Worm (Caenorhabditis elegans) whole organism, L4 larva: Measurements from ENCODE around the gene spp-5.
"Not testable (repeated sequence)": the region's sequence is repeated elsewhere in the genome, so short reads cannot be mapped to it uniquely, and the experiment has no call there.

ENCODE experiments used
- D1046.2 ChIP-seq: fragments of 200-800 bp; sonication (Bioruptor generic); IDR thresholded peaks from 2 replicates; pipeline ENCODE4 v1.3.6; 2022; ENCODE audit warnings: missing genetic modification characterization, missing compliant biosample characterization
- F49E8.2 ChIP-seq: sonication (generic microtip); optimal IDR thresholded peaks from 2 replicates; lab custom pipeline; 2016; ENCODE audit warnings: missing compliant biosample characterization, mild to moderate bottlenecking, missing genetic modification characterization, borderline replicate concordance
- Y105C5A.15 ChIP-seq: fragments of 200-800 bp; sonication (Bioruptor generic); IDR thresholded peaks from 2 replicates; pipeline ENCODE4 v1.3.6; 2022; ENCODE audit warnings: missing genetic modification characterization, missing compliant biosample characterization
- Y48G9A.11 ChIP-seq: fragments of 200-800 bp; sonication (Bioruptor generic); IDR thresholded peaks from 2 replicates; pipeline ENCODE4 v1.3.6; 2022; ENCODE audit warnings: missing genetic modification reagents, missing genetic modification characterization, missing compliant biosample characterization
- Y75B8A.6 ChIP-seq: fragments of 200-800 bp; sonication (Bioruptor generic); IDR thresholded peaks from 2 replicates; pipeline ENCODE4 v1.3.6; 2022; ENCODE audit warnings: missing genetic modification reagents, missing genetic modification characterization, missing compliant biosample characterization
- ama-1 ChIP-seq: fragments of 150-350 bp; optimal IDR thresholded peaks from 2 replicates; lab custom pipeline; 2014; ENCODE audit warnings: inconsistent platforms, mixed read lengths
- attf-4 ChIP-seq: sonication (generic microtip); optimal IDR thresholded peaks from 3 replicates; lab custom pipeline; 2017; ENCODE audit warnings: missing biosample characterization, missing genetic modification characterization
- ceh-20 ChIP-seq: fragments of 200-800 bp; sonication (Bioruptor generic); IDR thresholded peaks from 2 replicates; pipeline ENCODE4 v1.3.6; 2022; ENCODE audit warnings: missing genetic modification reagents, missing genetic modification characterization, missing compliant biosample characterization
- ceh-44 ChIP-seq: fragments of 200-800 bp; sonication (Bioruptor generic); IDR thresholded peaks from 2 replicates; pipeline ENCODE4 v1.3.6; 2022; ENCODE audit warnings: missing genetic modification reagents, missing genetic modification characterization, missing compliant biosample characterization
- ceh-62 ChIP-seq: sonication (generic microtip); optimal IDR thresholded peaks from 2 replicates; lab custom pipeline; 2017; ENCODE audit warnings: missing biosample characterization, missing genetic modification characterization
- daf-16 ChIP-seq, 3 experiments: sonication (generic microtip); optimal IDR thresholded peaks; 2 replicates each; lab custom pipeline; 2016 to 2017; ENCODE audit warnings: missing genetic modification characterization in 3 of 3, missing genetic modification reagents in 3 of 3, mild to moderate bottlenecking in 2 of 3, missing compliant biosample characterization in 2 of 3, missing biosample characterization in 1 of 3, moderate library complexity in 1 of 3
- daf-19 ChIP-seq: fragments of 200-800 bp; sonication (Bioruptor generic); conservative IDR thresholded peaks from 2 replicates; pipeline ENCODE4 v1.3.6; 2022; ENCODE audit warnings: missing genetic modification characterization, missing compliant biosample characterization
- dmd-9 ChIP-seq: fragments of 200-800 bp; sonication (Bioruptor generic); IDR thresholded peaks from 2 replicates; pipeline ENCODE4 v1.3.6; 2022; ENCODE audit warnings: missing genetic modification reagents, missing genetic modification characterization, missing compliant biosample characterization
- dve-1 ChIP-seq: sonication (generic microtip); optimal IDR thresholded peaks from 2 replicates; lab custom pipeline; 2017; ENCODE audit warnings: antibody characterized with exemption, mild to moderate bottlenecking, missing genetic modification characterization, missing compliant biosample characterization; ENCODE audit not compliant: insufficient read depth
- fos-1 ChIP-seq: fragments of 150-350 bp; optimal IDR thresholded peaks from 2 replicates; lab custom pipeline; 2014; ENCODE audit warnings: missing biosample characterization, missing genetic modification characterization
- hif-1 ChIP-seq, 2 experiments: sonication (generic microtip); optimal IDR thresholded peaks; 2 replicates each; lab custom pipeline; 2016 to 2017; ENCODE audit warnings: missing compliant biosample characterization in 2 of 2, missing genetic modification characterization in 2 of 2, missing genetic modification reagents in 2 of 2, missing genotype in 2 of 2, mild to moderate bottlenecking in 1 of 2
- hlh-30 ChIP-seq: sonication (generic microtip); optimal IDR thresholded peaks from 2 replicates; lab custom pipeline; 2017; ENCODE audit warnings: antibody characterized with exemption, mild to moderate bottlenecking, missing genetic modification characterization, missing compliant biosample characterization; ENCODE audit not compliant: insufficient read depth
- lin-1 ChIP-seq: fragments of 200-800 bp; sonication (Bioruptor generic); IDR thresholded peaks from 2 replicates; pipeline ENCODE4 v1.3.6; 2022; ENCODE audit warnings: missing genetic modification reagents, missing genetic modification characterization, missing compliant biosample characterization
- lin-13 ChIP-seq: fragments of 150-350 bp; optimal IDR thresholded peaks from 2 replicates; lab custom pipeline; 2014; ENCODE audit warnings: missing biosample characterization, missing genetic modification reagents, missing genetic modification characterization
- lin-29 ChIP-seq: fragments of 200-800 bp; sonication (Bioruptor generic); IDR thresholded peaks from 2 replicates; pipeline ENCODE4 v1.3.6; 2022; ENCODE audit warnings: missing genetic modification reagents, missing genetic modification characterization, missing compliant biosample characterization
- madf-5 ChIP-seq, 2 experiments: fragments of 200-800 bp; sonication (Bioruptor generic); IDR thresholded peaks; 2 replicates each; pipeline ENCODE4 v1.3.6; 2022; ENCODE audit warnings: missing compliant biosample characterization in 2 of 2, missing genetic modification characterization in 2 of 2
- mep-1 ChIP-seq: fragments of 150-350 bp; sonication (generic microtip); optimal IDR thresholded peaks from 3 replicates; lab custom pipeline; 2014; ENCODE audit warnings: missing biosample characterization, missing genetic modification characterization
- mes-2 ChIP-seq: sonication (generic microtip); optimal IDR thresholded peaks from 2 replicates; lab custom pipeline; 2016; ENCODE audit warnings: missing genotype, mild to moderate bottlenecking, missing genetic modification characterization, missing compliant biosample characterization; ENCODE audit not compliant: poor library complexity, severe bottlenecking
- nhr-111 ChIP-seq: fragments of 200-800 bp; sonication (Bioruptor generic); optimal IDR thresholded peaks from 2 replicates; lab custom pipeline; 2018; ENCODE audit warnings: mild to moderate bottlenecking, missing genetic modification characterization, missing compliant biosample characterization
- nhr-237 ChIP-seq: sonication (generic microtip); optimal IDR thresholded peaks from 2 replicates; lab custom pipeline; 2017; ENCODE audit warnings: missing biosample characterization, missing genetic modification characterization
- nhr-25 ChIP-seq: sonication (generic microtip); optimal IDR thresholded peaks from 2 replicates; lab custom pipeline; 2017; ENCODE audit warnings: missing genetic modification characterization, mild to moderate bottlenecking, missing compliant biosample characterization, antibody characterized with exemption, moderate library complexity, borderline replicate concordance; ENCODE audit not compliant: insufficient read depth
- nhr-28 ChIP-seq: fragments of 150-350 bp; optimal IDR thresholded peaks from 2 replicates; lab custom pipeline; 2014; ENCODE audit warnings: missing biosample characterization, missing genetic modification characterization
- nhr-48 ChIP-seq: sonication (generic microtip); optimal IDR thresholded peaks from 2 replicates; lab custom pipeline; 2016; ENCODE audit warnings: mild to moderate bottlenecking, missing genetic modification characterization, missing compliant biosample characterization
- nhr-76 ChIP-seq: fragments of 150-350 bp; optimal IDR thresholded peaks from 2 replicates; lab custom pipeline; 2014; ENCODE audit warnings: missing biosample characterization, missing genetic modification characterization
- pha-4 ChIP-seq, 2 experiments: fragments of 150-350 bp in 1 of 2; fragments of 200-800 bp in 1 of 2; sonication (Bioruptor generic) in 1 of 2; IDR thresholded peaks in 1 of 2; optimal IDR thresholded peaks in 1 of 2; 2 replicates each; pipeline versions ENCODE4 v1.3.6 to Lab custom; 2014 to 2022; ENCODE audit warnings: missing genetic modification characterization in 2 of 2, missing genetic modification reagents in 2 of 2, missing biosample characterization in 1 of 2, missing compliant biosample characterization in 1 of 2
- pqm-1 ChIP-seq: sonication (generic microtip); optimal IDR thresholded peaks from 2 replicates; lab custom pipeline; 2017; ENCODE audit warnings: missing biosample characterization, missing genetic modification characterization
- rbr-2 ChIP-seq: sonication (generic microtip); optimal IDR thresholded peaks from 2 replicates; lab custom pipeline; 2016; ENCODE audit warnings: missing genotype, missing genetic modification characterization, missing compliant biosample characterization
- sdz-12 ChIP-seq: fragments of 200-800 bp; sonication (Bioruptor generic); optimal IDR thresholded peaks from 2 replicates; lab custom pipeline; 2018; ENCODE audit warnings: mild to moderate bottlenecking, missing genetic modification characterization, missing compliant biosample characterization
- spr-3 ChIP-seq: fragments of 200-800 bp; sonication (Bioruptor generic); optimal IDR thresholded peaks from 2 replicates; lab custom pipeline; 2018; ENCODE audit warnings: mild to moderate bottlenecking, missing genetic modification characterization, missing compliant biosample characterization
- tag-97 ChIP-seq: fragments of 200-800 bp; sonication (Bioruptor generic); IDR thresholded peaks from 2 replicates; pipeline ENCODE4 v1.3.6; 2022; ENCODE audit warnings: missing genetic modification characterization, missing compliant biosample characterization
- unc-130 ChIP-seq: sonication (generic microtip); optimal IDR thresholded peaks from 2 replicates; lab custom pipeline; 2016; ENCODE audit warnings: missing genetic modification reagents, missing genetic modification characterization, missing compliant biosample characterization
- vab-7 ChIP-seq: fragments of 200-800 bp; sonication (Bioruptor generic); IDR thresholded peaks from 2 replicates; pipeline ENCODE4 v1.3.6; 2022; ENCODE audit warnings: missing genetic modification reagents, missing genetic modification characterization, missing compliant biosample characterization
- zfp-3 ChIP-seq: fragments of 200-800 bp; sonication (Bioruptor generic); conservative IDR thresholded peaks from 2 replicates; pipeline ENCODE4 v1.3.6; 2022; ENCODE audit warnings: missing genetic modification reagents, missing genetic modification characterization, missing compliant biosample characterization
- zip-2 ChIP-seq: fragments of 150-350 bp; optimal IDR thresholded peaks from 2 replicates; lab custom pipeline; 2014; ENCODE audit warnings: missing biosample characterization, missing genetic modification characterization
- ztf-11 ChIP-seq: fragments of 150-350 bp; optimal IDR thresholded peaks from 2 replicates; lab custom pipeline; 2014; ENCODE audit warnings: missing biosample characterization, missing genetic modification characterization
- ztf-7 ChIP-seq: fragments of 150-350 bp; optimal IDR thresholded peaks from 2 replicates; lab custom pipeline; 2014; ENCODE audit warnings: missing biosample characterization, missing genetic modification characterization

Gene spp-5

ce11 chrX:7320115-7320711, at the start of gene spp-5 (continued):
- TF ChIP-seq D1046.2 (GFP tag; lab: Robert Waterston, UW) = no peak
- no peak for TF ChIP-seq lin-13
- TF ChIP-seq ceh-20 (GFP tag; lab: Robert Waterston, UW) = no peak
- peak; percentile 19 for TF ChIP-seq mep-1 (tag; lab: Kevin White, UChicago)
- peak; percentile 77 for TF ChIP-seq nhr-28 (tag; lab: Kevin White, UChicago)
- no peak for TF ChIP-seq sdz-12 (GFP tag; lab: Kevin White, UChicago)
- no peak for TF ChIP-seq ceh-44 (GFP tag; lab: Robert Waterston, UW)
- no peak for TF ChIP-seq spr-3 (GFP tag; lab: Kevin White, UChicago)
- peak; percentile 86 for TF ChIP-seq pqm-1 (tag; lab: Kevin White, UChicago)
- TF ChIP-seq ama-1 (lab: Kevin White, UChicago) = peak; percentile 79

ce11 chrX:7369770-7370169, 49.6 kb upstream of the spp-5 start:
- TF ChIP-seq hlh-30 (tag; lab: Kevin White, UChicago) (no peak), Y48G9A.11 (no peak), daf-19 (GFP tag; lab: Robert Waterston, UW) (no peak), madf-5 (GFP tag; IDR thresholded peaks at IDR 0.05; lab: Robert Waterston, UW) (no peak), Y105C5A.15 (GFP tag; lab: Robert Waterston, UW) (no peak), daf-16 (GFP tag; optimal IDR thresholded peaks at IDR 0.05; lab: Kevin White, UChicago) (no peak), daf-16 (tag; optimal IDR thresholded peaks at IDR 0.05; lab: Kevin White, UChicago) (no peak)

- TF ChIP-seq hlh-30 (tag; lab: Kevin White, UChicago); zfp-3; nhr-28 (tag; lab: Kevin White, UChicago): not testable (repeated sequence)
Observed at ce11 chrX:7365267-7365666, 45.1 kb upstream of the spp-5 start, which contains the start of gene C56G3.2. Gene C56G3.2, plus strand, starts transcription at chrX:7365567.

- TF ChIP-seq D1046.2 (GFP tag; lab: Robert Waterston, UW) (no peak), lin-1 (GFP tag; lab: Robert Waterston, UW) (no peak), nhr-76 (tag; lab: Kevin White, UChicago) (no peak), fos-1 (no peak), ztf-7 (tag; lab: Kevin White, UChicago) (no peak), ztf-11 (no peak), ceh-44 (GFP tag; lab: Robert Waterston, UW) (no peak), nhr-111 (GFP tag; lab: Kevin White, UChicago) (no peak), attf-4 (no peak), rbr-2 (tag; lab: Kevin White, UChicago) (no peak), lin-29 (GFP tag; lab: Robert Waterston, UW) (no peak), daf-16 (GFP tag; optimal IDR thresholded peaks at IDR 0.05; lab: Kevin White, UChicago) (no peak), daf-16 (tag; optimal IDR thresholded peaks at IDR 0.05; lab: Kevin White, UChicago) (no peak), nhr-237 (tag; lab: Kevin White, UChicago) (no peak), mes-2 (tag; lab: Kevin White, UChicago) (no peak), tag-97 (GFP tag; lab: Robert Waterston, UW) (no peak), unc-130 (GFP tag; lab: Kevin White, UChicago) (no peak), pha-4 (GFP tag; IDR thresholded peaks at IDR 0.05; lab: Robert Waterston, UW) (no peak), pha-4 (tag; optimal IDR thresholded peaks at IDR 0.05; lab: Kevin White, UChicago) (no peak)
Observed at ce11 chrX:7343747-7344146, 23.6 kb upstream of the spp-5 start, which contains the start of gene C07D8.5. Gene C07D8.5, plus strand, starts transcription at chrX:7344047.

- TF ChIP-seq ceh-62 (no peak), spr-3 (GFP tag; lab: Kevin White, UChicago) (no peak), F49E8.2 (no peak), hif-1 (tag; optimal IDR thresholded peaks at IDR 0.05; lab: Kevin White, UChicago) (no peak), dmd-9 (no peak), dve-1 (peak; percentile 2), lin-29 (GFP tag; lab: Robert Waterston, UW) (no peak), nhr-25 (tag; lab: Kevin White, UChicago) (no peak), vab-7 (GFP tag; lab: Robert Waterston, UW) (no peak), zip-2 (no peak), Y75B8A.6 (GFP tag; lab: Robert Waterston, UW) (no peak), daf-16 (GFP tag; optimal IDR thresholded peaks at IDR 0.05; lab: Kevin White, UChicago) (no peak), daf-16 (tag; optimal IDR thresholded peaks at IDR 0.05; lab: Kevin White, UChicago) (peak; percentile 90), nhr-48 (tag; lab: Kevin White, UChicago) (no peak)
Observed at ce11 chrX:7343218-7343617, 23.1 kb upstream of the spp-5 start.
